Worm (Caenorhabditis elegans) whole organism, midembryonic: ENCODE results near the gene srh-115.

Experiments
- T22C8.4 ChIP-seq: fragments of 200-800 bp; sonication (Bioruptor generic); IDR thresholded peaks from 2 replicates; pipeline ENCODE4 v1.3.6; 2022; ENCODE audit warnings: missing genetic modification characterization, missing compliant biosample characterization
- cog-1 ChIP-seq: sonication (generic microtip); optimal IDR thresholded peaks from 2 replicates; lab custom pipeline; 2016; ENCODE audit warnings: missing genetic modification characterization, missing compliant biosample characterization
- flt-1 ChIP-seq: fragments of 200-800 bp; sonication (Bioruptor generic); IDR thresholded peaks from 2 replicates; pipeline ENCODE4 v1.3.6; 2022; ENCODE audit warnings: missing genetic modification characterization, missing compliant biosample characterization
- klf-2 ChIP-seq: fragments of 200-800 bp; sonication (Bioruptor generic); conservative IDR thresholded peaks from 2 replicates; pipeline ENCODE4 v1.3.6; 2022; ENCODE audit warnings: missing genetic modification reagents, missing genetic modification characterization, missing compliant biosample characterization
- med-1 ChIP-seq: sonication (generic microtip); optimal IDR thresholded peaks from 2 replicates; lab custom pipeline; 2017; ENCODE audit warnings: missing genetic modification characterization, mild to moderate bottlenecking, missing compliant biosample characterization, antibody characterized with exemption, missing genetic modification reagents; ENCODE audit not compliant: insufficient read depth
- ref-1 ChIP-seq: fragments of 200-800 bp; sonication (Bioruptor generic); conservative IDR thresholded peaks from 2 replicates; pipeline ENCODE4 v1.3.6; 2022; ENCODE audit warnings: missing genetic modification reagents, missing genetic modification characterization, missing compliant biosample characterization
- tab-1 ChIP-seq: fragments of 200-800 bp; sonication (Bioruptor generic); IDR thresholded peaks from 2 replicates; pipeline ENCODE4 v1.3.6; 2022; ENCODE audit warnings: missing genetic modification characterization, missing compliant biosample characterization
- ztf-23 ChIP-seq: fragments of 200-800 bp; sonication (Bioruptor generic); IDR thresholded peaks from 2 replicates; pipeline ENCODE4 v1.3.6; 2022; ENCODE audit warnings: missing genetic modification reagents, missing genetic modification characterization, missing compliant biosample characterization
- ztf-29 ChIP-seq: fragments of 200-800 bp; sonication (Bioruptor generic); IDR thresholded peaks from 2 replicates; pipeline ENCODE4 v1.3.6; 2022; ENCODE audit warnings: missing genetic modification reagents, missing genetic modification characterization, missing compliant biosample characterization

The srh-115 gene

ce11 chrV:17225389-17225788 is 30.2 kb upstream of the srh-115 start, which contains the start of gene scl-25:
Gene scl-25, plus strand, starts transcription at chrV:17225689.
- no peak for TF ChIP-seq ztf-29
- no peak for TF ChIP-seq ref-1 (GFP tag; lab: Robert Waterston, UW)
- TF ChIP-seq flt-1 (GFP tag; lab: Robert Waterston, UW), result no peak
- TF ChIP-seq cog-1, result no peak
- no peak for TF ChIP-seq tab-1 (GFP tag; lab: Robert Waterston, UW)
- no peak for TF ChIP-seq klf-2 (GFP tag; lab: Robert Waterston, UW)
- no peak for TF ChIP-seq T22C8.4
- no peak for TF ChIP-seq ztf-23 (GFP tag; lab: Robert Waterston, UW)
- TF ChIP-seq med-1 (GFP tag; lab: Kevin White, UChicago), result no peak

ce11 chrV:17226119-17226518 is 29.4 kb upstream of the srh-115 start, which contains the start of gene srh-112:
Gene srh-112, minus strand, starts transcription at chrV:17226219.
- no peak for TF ChIP-seq cog-1
- no peak for TF ChIP-seq ref-1 (GFP tag; lab: Robert Waterston, UW)
- no peak for TF ChIP-seq flt-1 (GFP tag; lab: Robert Waterston, UW)
- no peak for TF ChIP-seq tab-1 (GFP tag; lab: Robert Waterston, UW)
- TF ChIP-seq klf-2 (GFP tag; lab: Robert Waterston, UW), result no peak
- no peak for TF ChIP-seq T22C8.4
- no peak for TF ChIP-seq ztf-23 (GFP tag; lab: Robert Waterston, UW)
- no peak for TF ChIP-seq ztf-29
- no peak for TF ChIP-seq med-1 (GFP tag; lab: Kevin White, UChicago)

ce11 chrV:17232403-17232802 is 23.2 kb upstream of the srh-115 start:
- TF ChIP-seq ref-1 (GFP tag; lab: Robert Waterston, UW), result no peak
- no peak for TF ChIP-seq T22C8.4
- no peak for TF ChIP-seq cog-1
- TF ChIP-seq tab-1 (GFP tag; lab: Robert Waterston, UW), result no peak
- TF ChIP-seq klf-2 (GFP tag; lab: Robert Waterston, UW), result no peak
- TF ChIP-seq flt-1 (GFP tag; lab: Robert Waterston, UW), result no peak
- TF ChIP-seq ztf-29, result no peak
- no peak for TF ChIP-seq ztf-23 (GFP tag; lab: Robert Waterston, UW)
- TF ChIP-seq med-1 (GFP tag; lab: Kevin White, UChicago), result no peak

- TF ChIP-seq flt-1 (GFP tag; lab: Robert Waterston, UW) (no peak), cog-1 (no peak), ref-1 (GFP tag; lab: Robert Waterston, UW) (no peak), ztf-29 (no peak), med-1 (GFP tag; lab: Kevin White, UChicago) (no peak), T22C8.4 (no peak), tab-1 (GFP tag; lab: Robert Waterston, UW) (no peak), klf-2 (GFP tag; lab: Robert Waterston, UW) (no peak), ztf-23 (GFP tag; lab: Robert Waterston, UW) (no peak)
Observed at ce11 chrV:17236345-17236744, 19.2 kb upstream of the srh-115 start, which contains the start of gene T19C9.10. Gene T19C9.10, plus strand, starts transcription at chrV:17236592.

ce11 chrV:17238799-17239198 is 16.8 kb upstream of the srh-115 start, which contains the start of gene T19C9.8:
Gene T19C9.8, plus strand, starts transcription at chrV:17239097.
- no peak for TF ChIP-seq flt-1 (GFP tag; lab: Robert Waterston, UW)
- TF ChIP-seq T22C8.4, result no peak
- no peak for TF ChIP-seq tab-1 (GFP tag; lab: Robert Waterston, UW)
- TF ChIP-seq ztf-29, result no peak
- TF ChIP-seq klf-2 (GFP tag; lab: Robert Waterston, UW), result no peak
- no peak for TF ChIP-seq ztf-23 (GFP tag; lab: Robert Waterston, UW)
- no peak for TF ChIP-seq cog-1
- TF ChIP-seq med-1 (GFP tag; lab: Kevin White, UChicago), result no peak
- no peak for TF ChIP-seq ref-1 (GFP tag; lab: Robert Waterston, UW)

- TF ChIP-seq T22C8.4 (no peak), ztf-29 (no peak), flt-1 (GFP tag; lab: Robert Waterston, UW) (no peak), med-1 (GFP tag; lab: Kevin White, UChicago) (no peak), klf-2 (GFP tag; lab: Robert Waterston, UW) (no peak), ref-1 (GFP tag; lab: Robert Waterston, UW) (no peak), tab-1 (GFP tag; lab: Robert Waterston, UW) (no peak), ztf-23 (GFP tag; lab: Robert Waterston, UW) (no peak), cog-1 (no peak)
Observed at ce11 chrV:17240579-17241277, 14.8 kb upstream of the srh-115 start.

ce11 chrV:17241278-17241661 is 14.3 kb upstream of the srh-115 start:
- TF ChIP-seq ztf-23 (GFP tag; lab: Robert Waterston, UW) (no peak), T22C8.4 (no peak), cog-1 (no peak), klf-2 (GFP tag; lab: Robert Waterston, UW) (no peak), flt-1 (GFP tag; lab: Robert Waterston, UW) (no peak)

ce11 chrV:17242552-17242951 is 13.0 kb upstream of the srh-115 start, which contains the start of gene Y68A4B.3:
Gene Y68A4B.3, minus strand, starts transcription at chrV:17242652.
- no peak for TF ChIP-seq klf-2 (GFP tag; lab: Robert Waterston, UW)
- no peak for TF ChIP-seq ztf-29
- no peak for TF ChIP-seq tab-1 (GFP tag; lab: Robert Waterston, UW)
- TF ChIP-seq flt-1 (GFP tag; lab: Robert Waterston, UW), result no peak
- TF ChIP-seq cog-1, result no peak
- TF ChIP-seq T22C8.4, result no peak
- no peak for TF ChIP-seq med-1 (GFP tag; lab: Kevin White, UChicago)
- no peak for TF ChIP-seq ztf-23 (GFP tag; lab: Robert Waterston, UW)
- no peak for TF ChIP-seq ref-1 (GFP tag; lab: Robert Waterston, UW)

- TF ChIP-seq cog-1 (no peak), tab-1 (GFP tag; lab: Robert Waterston, UW) (no peak), ref-1 (GFP tag; lab: Robert Waterston, UW) (no peak), klf-2 (GFP tag; lab: Robert Waterston, UW) (no peak), med-1 (GFP tag; lab: Kevin White, UChicago) (no peak), ztf-23 (GFP tag; lab: Robert Waterston, UW) (no peak), ztf-29 (no peak)
Observed at ce11 chrV:17243016-17243415, 12.5 kb upstream of the srh-115 start.
